Worm (Caenorhabditis elegans): ENCODE results near the gene mca-2.

DNA sequence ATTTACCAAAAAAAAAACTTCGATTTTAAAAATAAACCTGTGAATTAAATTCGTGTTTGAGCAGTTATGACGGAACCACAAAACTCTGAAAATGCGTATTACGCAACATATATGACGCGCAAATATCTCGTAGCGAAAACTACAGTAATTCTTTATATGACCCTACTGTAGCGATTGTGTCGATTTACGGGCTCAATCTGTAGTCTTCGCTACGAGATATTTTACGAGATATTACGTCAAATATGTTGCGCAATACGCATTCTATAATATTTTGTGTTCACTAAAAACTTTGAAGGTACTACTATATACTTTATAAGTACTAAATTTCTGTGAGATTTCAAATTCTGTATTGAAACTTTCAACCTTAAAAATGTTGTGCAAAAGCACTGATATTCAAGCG is 53.6 kb downstream of the mca-2 start:
- no peak for TF ChIP-seq blmp-1 (tag; optimal IDR thresholded peaks at IDR 0.05)
- no peak for TF ChIP-seq unc-62 (GFP tag; optimal IDR thresholded peaks at IDR 0.05)
- TF ChIP-seq elt-1 (tag; optimal IDR thresholded peaks at IDR 0.05; ENCODE audit: borderline replicate concordance, insufficient read depth): no peak
- no peak for TF ChIP-seq pha-4 (tag; optimal IDR thresholded peaks at IDR 0.05)
- TF ChIP-seq nhr-76 (tag; optimal IDR thresholded peaks at IDR 0.05): no peak
- TF ChIP-seq M03D4.4 (tag; optimal IDR thresholded peaks at IDR 0.05): no peak
- TF ChIP-seq ham-2 (GFP tag; optimal IDR thresholded peaks at IDR 0.05): no peak
- no peak for TF ChIP-seq lin-13 (tag; optimal IDR thresholded peaks at IDR 0.05)
- no peak for TF ChIP-seq mep-1 (tag; optimal IDR thresholded peaks at IDR 0.05)
- no peak for TF ChIP-seq nhr-237 (tag; optimal IDR thresholded peaks at IDR 0.05)
- TF ChIP-seq elt-3 (tag; optimal IDR thresholded peaks at IDR 0.05): no peak
- TF ChIP-seq unc-39 (tag; optimal IDR thresholded peaks at IDR 0.05): no peak
- TF ChIP-seq ces-1 (GFP tag; optimal IDR thresholded peaks at IDR 0.05): no peak
- TF ChIP-seq snpc-4 (tag; optimal IDR thresholded peaks at IDR 0.05): no peak

All from whole organism, mixed stage, embryonic.